Worm (Caenorhabditis elegans): ENCODE measurements around the gene F11A5.18.

DNA sequence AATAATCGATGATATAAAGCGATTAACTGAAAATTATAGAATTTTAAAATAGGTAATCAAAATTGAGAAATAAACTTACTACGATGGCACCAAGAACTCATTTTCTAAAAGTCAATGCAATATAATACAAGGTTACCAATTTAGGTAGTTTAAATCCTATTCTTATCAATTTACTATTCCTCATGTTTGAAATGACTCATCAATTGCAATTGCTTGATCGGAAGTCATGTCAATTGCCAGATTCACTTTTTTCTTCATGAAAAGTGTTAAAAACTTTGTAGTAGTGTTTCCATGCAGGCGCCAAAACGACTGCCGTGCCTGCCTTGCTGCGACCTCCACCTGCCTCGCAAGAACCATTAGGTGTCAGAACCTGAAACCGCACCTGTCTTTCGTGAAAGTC, 23.9 kb downstream of the F11A5.18 start, which contains the start of gene F11A5.13:
- no peak for TF ChIP-seq dao-5 (tag; optimal IDR thresholded peaks at IDR 0.05)
- no peak for TF ChIP-seq W03F9.2 (tag; optimal IDR thresholded peaks at IDR 0.05)
- no peak for TF ChIP-seq him-1 (tag; optimal IDR thresholded peaks at IDR 0.05)

Measured in whole organism, L4/young adult.